Fruit fly (Drosophila melanogaster) Kc167 (cell line): ENCODE data around the gene Fas2.

Experiments used
- Myc ChIP-seq: fragments of >200 bp; optimal IDR thresholded peaks from 2 replicates; lab custom pipeline; 2017; ENCODE audit warnings: missing external identifiers
- Sin3A ChIP-seq: fragments of >200 bp; optimal IDR thresholded peaks from 2 replicates; lab custom pipeline; 2018; ENCODE audit warnings: missing external identifiers
- h ChIP-seq: fragments of >200 bp; optimal IDR thresholded peaks from 3 replicates; lab custom pipeline; 2018; ENCODE audit warnings: missing external identifiers
- psq ChIP-seq: fragments of >200 bp; optimal IDR thresholded peaks from 2 replicates; lab custom pipeline; 2017; ENCODE audit warnings: missing external identifiers
- ttk ChIP-seq: sonication (Bioruptor generic); optimal IDR thresholded peaks from 2 replicates; lab custom pipeline; 2017; ENCODE audit warnings: missing external identifiers

DNA sequence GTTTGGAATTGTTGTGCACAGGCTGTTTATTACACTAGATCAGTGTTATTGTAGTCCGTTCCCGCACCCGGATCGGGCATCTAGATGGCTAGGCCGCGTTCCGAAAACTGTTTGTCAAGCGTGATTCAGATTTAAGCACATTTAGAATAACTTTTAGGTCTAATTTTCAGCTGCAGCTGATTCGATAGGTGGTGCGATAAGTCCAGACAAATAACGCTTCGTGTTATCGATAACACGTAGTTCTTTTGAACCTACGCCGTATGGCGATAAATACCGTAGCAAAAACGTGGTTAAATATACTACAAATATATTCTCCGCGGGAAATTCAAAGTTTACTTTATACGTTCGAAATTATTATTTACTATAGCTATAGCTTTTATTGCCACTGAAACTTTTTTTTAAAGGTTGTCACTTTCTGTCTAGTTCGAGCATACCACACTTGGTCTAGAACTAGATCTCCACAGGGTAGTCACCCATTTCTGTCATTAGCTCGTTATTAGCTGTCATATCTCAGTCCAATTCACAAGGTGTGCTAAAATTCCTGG is 105.0 kb downstream of the Fas2 start, which contains the start of the genes Cmtr1 and CG15375:
- TF ChIP-seq ttk (lab: Kevin White, UChicago) (no peak), Sin3A (lab: Kevin White, UChicago) (no peak), psq (lab: Kevin White, UChicago) (no peak), h (lab: Kevin White, UChicago) (no peak), Myc (lab: Kevin White, UChicago) (no peak)
